Worm (Caenorhabditis elegans) whole organism, L1 larva: ENCODE results near the gene F58E6.5.
A peak's percentile ranks its signal among the peaks of the same experiment; 100 is the strongest.

Experiments
- C04F5.9 ChIP-seq: sonication (generic microtip); optimal IDR thresholded peaks from 2 replicates; lab custom pipeline; 2016; ENCODE audit warnings: missing genetic modification characterization, missing compliant biosample characterization
- C16A3.4 ChIP-seq: fragments of 150-350 bp; optimal IDR thresholded peaks from 2 replicates; lab custom pipeline; 2014; ENCODE audit warnings: missing biosample characterization, missing genetic modification characterization
- Y116A8C.19 ChIP-seq: sonication (generic microtip); optimal IDR thresholded peaks from 2 replicates; lab custom pipeline; 2016; ENCODE audit warnings: missing compliant biosample characterization, missing genetic modification characterization, borderline replicate concordance
- alr-1 ChIP-seq: fragments of 200-800 bp; sonication (Bioruptor generic); optimal IDR thresholded peaks from 2 replicates; lab custom pipeline; 2018; ENCODE audit warnings: borderline replicate concordance, mild to moderate bottlenecking, missing genetic modification characterization, missing compliant biosample characterization
- blmp-1 ChIP-seq: fragments of 150-350 bp; optimal IDR thresholded peaks from 2 replicates; lab custom pipeline; 2014; ENCODE audit warnings: missing biosample characterization, missing genetic modification characterization
- ceh-82 ChIP-seq, 3 experiments: fragments of 150-350 bp in 1 of 3; sonication (generic microtip) in 2 of 3; optimal IDR thresholded peaks; 2 replicates each; lab custom pipeline; 2014 to 2017; ENCODE audit warnings: missing biosample characterization in 3 of 3, missing genetic modification characterization in 3 of 3
- dpl-1 ChIP-seq, 3 experiments: fragments of 150-350 bp in 2 of 3; sonication (generic microtip) in 1 of 3; optimal IDR thresholded peaks; 2 replicates each; lab custom pipeline; 2014 to 2017; ENCODE audit warnings: missing biosample characterization in 3 of 3, missing genetic modification characterization in 3 of 3, missing genetic modification reagents in 3 of 3
- efl-1 ChIP-seq, 4 experiments: fragments of 150-350 bp; optimal IDR thresholded peaks in 3 of 4; peaks in 1 of 4; 1 replicate in 1 of 4; 2 replicates in 3 of 4; lab custom pipeline; 2014; ENCODE audit warnings: missing biosample characterization in 2 of 4, missing genetic modification characterization in 2 of 4, missing genetic modification reagents in 2 of 4
- efl-3 ChIP-seq: fragments of 200-800 bp; sonication (Bioruptor generic); optimal IDR thresholded peaks from 2 replicates; lab custom pipeline; 2018; ENCODE audit warnings: mild to moderate bottlenecking, missing genetic modification characterization, missing compliant biosample characterization
- egl-13 ChIP-seq: sonication (generic microtip); optimal IDR thresholded peaks from 2 replicates; lab custom pipeline; 2016; ENCODE audit warnings: missing genotype, missing genetic modification reagents, missing genetic modification characterization, missing compliant biosample characterization
- elt-2 ChIP-seq: sonication (generic microtip); optimal IDR thresholded peaks from 2 replicates; lab custom pipeline; 2016; ENCODE audit warnings: missing genetic modification characterization, mild to moderate bottlenecking, inconsistent platforms, missing compliant biosample characterization, missing genetic modification reagents
- elt-3 ChIP-seq, 6 experiments: fragments of 150-350 bp in 1 of 6; sonication (generic microtip); optimal IDR thresholded peaks; 2 replicates each; lab custom pipeline; 2017 to 2018; ENCODE audit warnings: missing biosample characterization in 6 of 6, missing genetic modification characterization in 6 of 6, inconsistent platforms in 1 of 6
- fkh-8 ChIP-seq: sonication (generic microtip); optimal IDR thresholded peaks from 2 replicates; lab custom pipeline; 2016; ENCODE audit warnings: mild to moderate bottlenecking, missing genetic modification characterization, missing compliant biosample characterization
- irx-1 ChIP-seq: sonication (generic microtip); optimal IDR thresholded peaks from 2 replicates; lab custom pipeline; 2016; ENCODE audit warnings: missing genetic modification characterization, missing compliant biosample characterization
- isw-1 ChIP-seq: fragments of 200-800 bp; sonication (Bioruptor generic); IDR thresholded peaks from 2 replicates; pipeline ENCODE4 v1.3.6; 2022; ENCODE audit warnings: missing genetic modification characterization, missing compliant biosample characterization
- lin-13 ChIP-seq: fragments of 150-350 bp; optimal IDR thresholded peaks from 2 replicates; lab custom pipeline; 2014; ENCODE audit warnings: missing biosample characterization, missing genetic modification reagents, missing genetic modification characterization
- lin-14 ChIP-seq: fragments of 200-800 bp; sonication (Bioruptor generic); optimal IDR thresholded peaks from 2 replicates; lab custom pipeline; 2018; ENCODE audit warnings: mild to moderate bottlenecking, missing genetic modification characterization, moderate library complexity, missing compliant biosample characterization
- lin-35 ChIP-seq, 2 experiments: fragments of 150-350 bp; optimal IDR thresholded peaks; 2 replicates each; lab custom pipeline; 2014; ENCODE audit warnings: missing biosample characterization in 2 of 2, missing genetic modification characterization in 2 of 2, missing genetic modification reagents in 2 of 2
- lin-39 ChIP-seq: fragments of 150-350 bp; optimal IDR thresholded peaks from 2 replicates; lab custom pipeline; 2014; ENCODE audit warnings: missing biosample characterization, missing genetic modification reagents, missing genetic modification characterization
- lsy-2 ChIP-seq, 2 experiments: fragments of 150-350 bp; optimal IDR thresholded peaks; 2 replicates each; lab custom pipeline; 2014; ENCODE audit warnings: missing biosample characterization in 2 of 2, missing genetic modification characterization in 2 of 2
- mab-9 ChIP-seq: fragments of 200-800 bp; sonication (Bioruptor generic); IDR thresholded peaks from 2 replicates; pipeline ENCODE4 v1.3.6; 2022; ENCODE audit warnings: missing genetic modification reagents, missing genetic modification characterization, missing compliant biosample characterization
- mdl-1 ChIP-seq, 2 experiments: fragments of 150-350 bp; optimal IDR thresholded peaks; 2 replicates each; lab custom pipeline; 2014 to 2017; ENCODE audit warnings: missing biosample characterization in 2 of 2, missing genetic modification characterization in 2 of 2, inconsistent platforms in 1 of 2
- mep-1 ChIP-seq: fragments of 150-350 bp; optimal IDR thresholded peaks from 2 replicates; lab custom pipeline; 2014; ENCODE audit warnings: missing biosample characterization, missing genetic modification characterization
- nhr-11 ChIP-seq: fragments of 150-350 bp; optimal IDR thresholded peaks from 2 replicates; lab custom pipeline; 2014; ENCODE audit warnings: missing biosample characterization, missing genetic modification characterization
- nhr-19 ChIP-seq: fragments of 200-800 bp; sonication (Bioruptor generic); conservative IDR thresholded peaks from 2 replicates; pipeline ENCODE4 v1.3.6; 2022; ENCODE audit warnings: missing genetic modification characterization, missing compliant biosample characterization
- nhr-237 ChIP-seq: fragments of 150-350 bp; optimal IDR thresholded peaks from 2 replicates; lab custom pipeline; 2014; ENCODE audit warnings: missing biosample characterization, missing genetic modification characterization
- nhr-28 ChIP-seq: fragments of 150-350 bp; optimal IDR thresholded peaks from 2 replicates; lab custom pipeline; 2014; ENCODE audit warnings: missing biosample characterization, missing genetic modification characterization
- nhr-47 ChIP-seq: sonication (generic microtip); optimal IDR thresholded peaks from 2 replicates; lab custom pipeline; 2016; ENCODE audit warnings: mild to moderate bottlenecking, missing genetic modification characterization, moderate library complexity, missing compliant biosample characterization
- nhr-71 ChIP-seq: sonication (generic microtip); optimal IDR thresholded peaks from 2 replicates; lab custom pipeline; 2016; ENCODE audit warnings: mild to moderate bottlenecking, missing genetic modification characterization, moderate library complexity, missing compliant biosample characterization
- nhr-85 ChIP-seq: sonication (generic microtip); peaks from one replicate; lab custom pipeline; 2016; ENCODE audit warnings: missing genetic modification characterization, inconsistent platforms, missing compliant biosample characterization
- nhr-90 ChIP-seq: sonication (generic microtip); optimal IDR thresholded peaks from 2 replicates; lab custom pipeline; 2016; ENCODE audit warnings: mild to moderate bottlenecking, missing genetic modification characterization, missing compliant biosample characterization; ENCODE audit not compliant: poor library complexity
- pax-3 ChIP-seq: fragments of 200-800 bp; sonication (Bioruptor generic); optimal IDR thresholded peaks from 2 replicates; lab custom pipeline; 2018; ENCODE audit warnings: mild to moderate bottlenecking, missing genetic modification characterization, moderate library complexity, missing compliant biosample characterization
- pqm-1 ChIP-seq: sonication (generic microtip); optimal IDR thresholded peaks from 3 replicates; lab custom pipeline; 2017; ENCODE audit warnings: missing biosample characterization, missing genetic modification characterization
- rnt-1 ChIP-seq: sonication (generic microtip); optimal IDR thresholded peaks from 2 replicates; lab custom pipeline; 2016; ENCODE audit warnings: mild to moderate bottlenecking, missing genetic modification characterization, moderate library complexity, missing compliant biosample characterization
- skn-1 ChIP-seq: fragments of 150-350 bp; optimal IDR thresholded peaks from 2 replicates; lab custom pipeline; 2014; ENCODE audit warnings: missing biosample characterization, missing genetic modification characterization
- snpc-4 ChIP-seq: fragments of 150-350 bp; optimal IDR thresholded peaks from 2 replicates; lab custom pipeline; 2014; ENCODE audit warnings: missing biosample characterization, missing genetic modification characterization
- snu-23 ChIP-seq: sonication (generic microtip); optimal IDR thresholded peaks from 2 replicates; lab custom pipeline; 2016; ENCODE audit warnings: missing genetic modification characterization, missing compliant biosample characterization
- tlp-1 ChIP-seq: fragments of 150-350 bp; optimal IDR thresholded peaks from 2 replicates; lab custom pipeline; 2014; ENCODE audit warnings: missing biosample characterization, missing genetic modification characterization
- unc-130 ChIP-seq: fragments of 150-350 bp; optimal IDR thresholded peaks from 2 replicates; lab custom pipeline; 2017; ENCODE audit warnings: missing biosample characterization, missing genetic modification characterization, inconsistent platforms
- unc-30 ChIP-seq: sonication (generic microtip); optimal IDR thresholded peaks from 2 replicates; lab custom pipeline; 2017; ENCODE audit warnings: missing biosample characterization, missing genetic modification characterization
- unc-62 ChIP-seq: fragments of 150-350 bp; optimal IDR thresholded peaks from 2 replicates; lab custom pipeline; 2014; ENCODE audit warnings: missing biosample characterization, missing genetic modification reagents, missing genetic modification characterization
- xbp-1 ChIP-seq: sonication (generic microtip); optimal IDR thresholded peaks from 2 replicates; lab custom pipeline; 2016; ENCODE audit warnings: missing genetic modification characterization, missing compliant biosample characterization
- zag-1 ChIP-seq: fragments of 150-350 bp; optimal IDR thresholded peaks from 2 replicates; lab custom pipeline; 2014; ENCODE audit warnings: missing biosample characterization, missing genetic modification characterization
- zip-4 ChIP-seq: fragments of 200-800 bp; sonication (Bioruptor generic); optimal IDR thresholded peaks from 2 replicates; lab custom pipeline; 2018; ENCODE audit warnings: mild to moderate bottlenecking, missing genetic modification characterization, moderate library complexity, missing compliant biosample characterization
- ztf-4 ChIP-seq: fragments of 150-350 bp; optimal IDR thresholded peaks from 2 replicates; lab custom pipeline; 2014; ENCODE audit warnings: missing biosample characterization, missing genetic modification characterization

Gene F58E6.5

ce11 chrV:9706592-9706991 is 47.8 kb downstream of the F58E6.5 start:
- TF ChIP-seq C16A3.4 (no peak), lin-39 (no peak), alr-1 (tag; lab: Kevin White, UChicago) (no peak), irx-1 (tag; lab: Kevin White, UChicago) (no peak), nhr-11 (no peak), Y116A8C.19 (no peak), egl-13 (tag; lab: Kevin White, UChicago) (no peak), pqm-1 (tag; lab: Kevin White, UChicago) (no peak), mab-9 (no peak), C04F5.9 (no peak), unc-62 (GFP tag; lab: Kevin White, UChicago) (no peak), pax-3 (no peak), nhr-85 (tag; lab: Kevin White, UChicago) (no peak), xbp-1 (no peak), fkh-8 (tag; lab: Kevin White, UChicago) (no peak), zip-4 (GFP tag; lab: Kevin White, UChicago) (no peak), nhr-28 (tag; lab: Kevin White, UChicago) (no peak), snpc-4 (no peak), ztf-4 (tag; lab: Kevin White, UChicago) (no peak)

- TF ChIP-seq nhr-90 (tag; lab: Kevin White, UChicago) (no peak), nhr-71 (tag; lab: Kevin White, UChicago) (peak; percentile 55), tlp-1 (no peak), blmp-1 (peak; percentile 93), lin-14 (peak; percentile 90), mep-1 (tag; lab: Kevin White, UChicago) (peak; percentile 61), nhr-19 (GFP tag; lab: Robert Waterston, UW) (no peak), elt-3 (tag; optimal IDR thresholded peaks at IDR 0.05; lab: Kevin White, UChicago) (peak in 1 of 6 experiments; percentile 63), elt-2 (tag; lab: Kevin White, UChicago) (no peak), snpc-4 (peak; percentile 26), dpl-1 (GFP tag; optimal IDR thresholded peaks at IDR 0.05; lab: Kevin White, UChicago) (peak in 2 of 3 experiments; percentile 14 to 35), skn-1 (tag; lab: Kevin White, UChicago) (peak; percentile 61), unc-130 (no peak), lin-39 (no peak), lin-13 (GFP tag; lab: Kevin White, UChicago) (no peak), xbp-1 (peak; percentile 20), fkh-8 (tag; lab: Kevin White, UChicago) (peak; percentile 64), lin-35 (GFP tag; optimal IDR thresholded peaks at IDR 0.05; lab: Kevin White, UChicago) (peak; percentile 35 to 54), rnt-1 (tag; lab: Kevin White, UChicago) (no peak), efl-3 (no peak), lsy-2 (tag; optimal IDR thresholded peaks at IDR 0.05; lab: Kevin White, UChicago) (peak; percentile 27 to 67), efl-1 (optimal IDR thresholded peaks at IDR 0.05; lab: Kevin White, UChicago) (peak; percentile 41 to 55), efl-1 (GFP tag; optimal IDR thresholded peaks at IDR 0.05 in 1 of 2; lab: Kevin White, UChicago) (peak; percentile 13 to 85), isw-1 (peak; percentile 26; the same call in 1 of the 2 replicates), nhr-47 (peak; percentile 42), mdl-1 (tag; optimal IDR thresholded peaks at IDR 0.05; lab: Kevin White, UChicago) (peak in 1 of 2 experiments; percentile 17), zag-1 (tag; lab: Kevin White, UChicago) (no peak), nhr-85 (tag; lab: Kevin White, UChicago) (peak; percentile 36), unc-30 (tag; lab: Kevin White, UChicago) (no peak), nhr-11 (no peak), snu-23 (GFP tag; lab: Kevin White, UChicago) (peak; percentile 61), C16A3.4 (peak; percentile 33), ceh-82 (tag; optimal IDR thresholded peaks at IDR 0.05; lab: Kevin White, UChicago) (peak; percentile 31 to 73 (median 69)), nhr-237 (tag; lab: Kevin White, UChicago) (no peak)
Measured at ce11 chrV:9704399-9704798, 50.0 kb downstream of the F58E6.5 start.
